Worm (Caenorhabditis elegans): ENCODE data around the gene ocr-3.

The ocr-3 gene

ce11 chrX:15199052-15199451 is 30.5 kb downstream of the ocr-3 start, which contains the start of gene snt-7:
TSS of gene snt-7 (minus strand) at chrX:15199152.
- TF ChIP-seq egl-27 (tag; optimal IDR thresholded peaks at IDR 0.05) = no peak
- no peak for TF ChIP-seq lsy-2 (tag; optimal IDR thresholded peaks at IDR 0.05)
- no peak for TF ChIP-seq nhr-77 (tag; optimal IDR thresholded peaks at IDR 0.05)
- no peak for TF ChIP-seq grh-1 (GFP tag; IDR thresholded peaks at IDR 0.05)
- no peak for TF ChIP-seq zag-1 (tag; optimal IDR thresholded peaks at IDR 0.05)
- TF ChIP-seq pqm-1 (tag; optimal IDR thresholded peaks at IDR 0.05) = no peak
- no peak for TF ChIP-seq ceh-82 (tag; optimal IDR thresholded peaks at IDR 0.05)
- TF ChIP-seq nhr-12 (tag; optimal IDR thresholded peaks at IDR 0.05) = no peak
- TF ChIP-seq hlh-4 (tag; optimal IDR thresholded peaks at IDR 0.05) = no peak

DNA sequence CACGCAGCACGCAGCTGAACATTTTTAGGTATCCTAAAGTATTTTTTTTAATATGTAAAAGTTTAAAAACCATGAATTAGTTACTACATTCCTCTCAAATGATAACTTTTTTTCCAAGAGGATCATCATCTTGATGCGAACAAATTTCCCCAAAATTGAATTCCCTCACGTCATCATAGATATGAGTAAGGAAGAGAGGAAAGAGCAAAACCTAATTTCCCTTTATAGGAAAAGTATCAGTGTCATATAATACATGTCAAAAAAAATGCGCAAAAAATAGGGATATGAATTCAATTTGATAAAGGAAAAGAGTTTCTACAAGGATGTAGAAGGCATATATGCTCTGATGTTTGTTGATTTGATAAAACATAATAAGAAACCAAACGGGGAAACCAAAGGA is 31.6 kb downstream of the ocr-3 start:
- TF ChIP-seq fkh-10 (GFP tag; optimal IDR thresholded peaks at IDR 0.05) (peak; percentile 56), lin-14 (GFP tag; optimal IDR thresholded peaks at IDR 0.05) (peak; percentile 33), zag-1 (tag; optimal IDR thresholded peaks at IDR 0.05) (no peak)

DNA sequence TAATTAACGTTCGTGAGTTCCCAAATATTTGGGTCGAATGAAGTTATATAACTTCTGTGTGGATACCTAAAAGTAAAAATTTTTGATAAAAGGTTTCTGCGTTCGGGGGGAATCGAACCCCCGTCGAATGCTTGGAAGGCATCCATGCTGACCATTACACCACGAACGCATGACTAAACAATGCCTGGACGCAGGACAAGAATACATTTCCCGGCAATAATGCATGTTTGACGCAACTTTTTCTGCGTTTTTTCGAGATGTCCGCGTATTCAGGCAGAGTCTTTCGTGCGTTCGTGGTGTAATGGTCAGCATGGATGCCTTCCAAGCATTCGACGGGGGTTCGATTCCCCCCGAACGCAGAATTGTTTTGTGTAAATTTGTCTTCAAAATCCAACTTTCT is 32.2 kb downstream of the ocr-3 start:
- no peak for TF ChIP-seq ets-5 (GFP tag; IDR thresholded peaks at IDR 0.05)
- no peak for TF ChIP-seq fkh-10 (GFP tag; optimal IDR thresholded peaks at IDR 0.05)
- peak in 1 of 2 experiments; percentile 41 for TF ChIP-seq lsy-2 (tag; optimal IDR thresholded peaks at IDR 0.05)
- no peak for TF ChIP-seq ceh-90 (tag; optimal IDR thresholded peaks at IDR 0.05)
- peak; percentile 13 for TF ChIP-seq lin-14 (GFP tag; optimal IDR thresholded peaks at IDR 0.05)
- TF ChIP-seq swsn-7 (tag; optimal IDR thresholded peaks at IDR 0.05) = peak; percentile 5
- TF ChIP-seq nhr-47 (tag; optimal IDR thresholded peaks at IDR 0.05) = peak; percentile 58
- TF ChIP-seq mab-9 (GFP tag; IDR thresholded peaks at IDR 0.05) = no peak
- TF ChIP-seq nhr-77 (tag; optimal IDR thresholded peaks at IDR 0.05) = no peak
- no peak for TF ChIP-seq nhr-237 (tag; optimal IDR thresholded peaks at IDR 0.05)
- no peak for TF ChIP-seq C04F5.9 (tag; optimal IDR thresholded peaks at IDR 0.05)
- peak; percentile 6 for TF ChIP-seq lin-15B (tag; optimal IDR thresholded peaks at IDR 0.05)
- TF ChIP-seq mep-1 (tag; optimal IDR thresholded peaks at IDR 0.05) = peak; percentile 24
- TF ChIP-seq zag-1 (tag; optimal IDR thresholded peaks at IDR 0.05) = no peak
- TF ChIP-seq Y116A8C.19 (tag; optimal IDR thresholded peaks at IDR 0.05; ENCODE audit: borderline replicate concordance) = no peak
- TF ChIP-seq nhr-85 (tag) = no peak
- TF ChIP-seq nhr-84 (tag; optimal IDR thresholded peaks at IDR 0.05) = no peak
- TF ChIP-seq nhr-71 (tag; optimal IDR thresholded peaks at IDR 0.05) = peak; percentile 44
- TF ChIP-seq alr-1 (tag; optimal IDR thresholded peaks at IDR 0.05; ENCODE audit: borderline replicate concordance) = no peak
- TF ChIP-seq ztf-4 (tag; optimal IDR thresholded peaks at IDR 0.05) = no peak
- no peak for TF ChIP-seq sptf-1 (tag; optimal IDR thresholded peaks at IDR 0.05)
- TF ChIP-seq fkh-4 (tag; optimal IDR thresholded peaks at IDR 0.05; ENCODE audit: borderline replicate concordance) = no peak
- no peak for TF ChIP-seq nhr-11 (tag; optimal IDR thresholded peaks at IDR 0.05)
- no peak for TF ChIP-seq unc-86 (tag; optimal IDR thresholded peaks at IDR 0.05)
- TF ChIP-seq lin-35 (GFP tag; optimal IDR thresholded peaks at IDR 0.05) = peak in 1 of 2 experiments; percentile 72
- TF ChIP-seq nhr-19 (GFP tag; conservative IDR thresholded peaks at IDR 0.05) = peak; percentile 60
- TF ChIP-seq ceh-88 (GFP tag; IDR thresholded peaks at IDR 0.05) = no peak
- TF ChIP-seq unc-130 (tag; optimal IDR thresholded peaks at IDR 0.05) = no peak
- TF ChIP-seq ces-1 (GFP tag; optimal IDR thresholded peaks at IDR 0.05) = no peak
- TF ChIP-seq lin-39 (tag; optimal IDR thresholded peaks at IDR 0.05) = no peak
- peak; percentile 56 for TF ChIP-seq nhr-20 (tag; optimal IDR thresholded peaks at IDR 0.05)
- TF ChIP-seq jun-1 (tag; optimal IDR thresholded peaks at IDR 0.05) = peak; percentile 20
- no peak for TF ChIP-seq isw-1 (GFP tag; IDR thresholded peaks at IDR 0.05)
- TF ChIP-seq efl-1 (optimal IDR thresholded peaks at IDR 0.05) = peak in 1 of 2 experiments; percentile 9
- peak in 1 of 2 experiments; percentile 14 for TF ChIP-seq efl-1 (GFP tag; optimal IDR thresholded peaks at IDR 0.05 in 1 of 2)
- TF ChIP-seq fkh-8 (tag; optimal IDR thresholded peaks at IDR 0.05) = no peak
- no peak for TF ChIP-seq aha-1 (tag; optimal IDR thresholded peaks at IDR 0.05)
- TF ChIP-seq unc-30 (tag; optimal IDR thresholded peaks at IDR 0.05) = no peak
- no peak for TF ChIP-seq hpl-2 (GFP tag; optimal IDR thresholded peaks at IDR 0.05)
- TF ChIP-seq ztf-11 (tag; optimal IDR thresholded peaks at IDR 0.05) = no peak
- no peak for TF ChIP-seq ceh-8 (GFP tag; optimal IDR thresholded peaks at IDR 0.05)
- TF ChIP-seq elt-3 (tag; optimal IDR thresholded peaks at IDR 0.05) = peak in 2 of 6 experiments; percentile 22 to 55
- TF ChIP-seq C16A3.4 (tag; optimal IDR thresholded peaks at IDR 0.05) = peak; percentile 31
- TF ChIP-seq sox-4 (tag; optimal IDR thresholded peaks at IDR 0.05) = no peak

Data from whole organism, L1 larva.